Worm (Caenorhabditis elegans) whole organism, L1 larva: ENCODE results near the gene C06C6.9.

ENCODE experiments used
- C04F5.9 ChIP-seq: sonication (generic microtip); optimal IDR thresholded peaks from 2 replicates; lab custom pipeline; 2016; ENCODE audit warnings: missing genetic modification characterization, missing compliant biosample characterization
- ama-1 ChIP-seq: fragments of 150-350 bp; optimal IDR thresholded peaks from 2 replicates; lab custom pipeline; 2014
- ceh-82 ChIP-seq, 3 experiments: fragments of 150-350 bp in 1 of 3; sonication (generic microtip) in 2 of 3; optimal IDR thresholded peaks; 2 replicates each; lab custom pipeline; 2014 to 2017; ENCODE audit warnings: missing biosample characterization in 3 of 3, missing genetic modification characterization in 3 of 3
- ceh-88 ChIP-seq: fragments of 200-800 bp; sonication (Bioruptor generic); IDR thresholded peaks from 2 replicates; pipeline ENCODE4 v1.3.6; 2022; ENCODE audit warnings: missing genetic modification characterization, missing compliant biosample characterization
- ces-1 ChIP-seq: fragments of 150-350 bp; optimal IDR thresholded peaks from 2 replicates; lab custom pipeline; 2014; ENCODE audit warnings: missing biosample characterization, missing genetic modification reagents, missing genetic modification characterization
- dpl-1 ChIP-seq, 3 experiments: fragments of 150-350 bp in 2 of 3; sonication (generic microtip) in 1 of 3; optimal IDR thresholded peaks; 2 replicates each; lab custom pipeline; 2014 to 2017; ENCODE audit warnings: missing biosample characterization in 3 of 3, missing genetic modification characterization in 3 of 3, missing genetic modification reagents in 3 of 3
- efl-1 ChIP-seq, 4 experiments: fragments of 150-350 bp; optimal IDR thresholded peaks in 3 of 4; peaks in 1 of 4; 1 replicate in 1 of 4; 2 replicates in 3 of 4; lab custom pipeline; 2014; ENCODE audit warnings: missing biosample characterization in 2 of 4, missing genetic modification characterization in 2 of 4, missing genetic modification reagents in 2 of 4
- efl-3 ChIP-seq: fragments of 200-800 bp; sonication (Bioruptor generic); optimal IDR thresholded peaks from 2 replicates; lab custom pipeline; 2018; ENCODE audit warnings: mild to moderate bottlenecking, missing genetic modification characterization, missing compliant biosample characterization
- egl-13 ChIP-seq: sonication (generic microtip); optimal IDR thresholded peaks from 2 replicates; lab custom pipeline; 2016; ENCODE audit warnings: missing genotype, missing genetic modification reagents, missing genetic modification characterization, missing compliant biosample characterization
- elt-2 ChIP-seq: sonication (generic microtip); optimal IDR thresholded peaks from 2 replicates; lab custom pipeline; 2016; ENCODE audit warnings: missing genetic modification characterization, mild to moderate bottlenecking, inconsistent platforms, missing compliant biosample characterization, missing genetic modification reagents
- fkh-4 ChIP-seq: sonication (generic microtip); optimal IDR thresholded peaks from 2 replicates; lab custom pipeline; 2016; ENCODE audit warnings: missing compliant biosample characterization, missing genetic modification characterization, borderline replicate concordance
- fos-1 ChIP-seq: fragments of 150-350 bp; optimal IDR thresholded peaks from 2 replicates; lab custom pipeline; 2014; ENCODE audit warnings: missing biosample characterization, missing genetic modification characterization
- irx-1 ChIP-seq: sonication (generic microtip); optimal IDR thresholded peaks from 2 replicates; lab custom pipeline; 2016; ENCODE audit warnings: missing genetic modification characterization, missing compliant biosample characterization
- jun-1 ChIP-seq: fragments of 150-350 bp; optimal IDR thresholded peaks from 2 replicates; lab custom pipeline; 2014; ENCODE audit warnings: missing biosample characterization, missing genetic modification reagents, missing genetic modification characterization
- lin-13 ChIP-seq: fragments of 150-350 bp; optimal IDR thresholded peaks from 2 replicates; lab custom pipeline; 2014; ENCODE audit warnings: missing biosample characterization, missing genetic modification reagents, missing genetic modification characterization
- lin-14 ChIP-seq: fragments of 200-800 bp; sonication (Bioruptor generic); optimal IDR thresholded peaks from 2 replicates; lab custom pipeline; 2018; ENCODE audit warnings: mild to moderate bottlenecking, missing genetic modification characterization, moderate library complexity, missing compliant biosample characterization
- lin-15B ChIP-seq: fragments of 150-350 bp; sonication (generic microtip); optimal IDR thresholded peaks from 3 replicates; lab custom pipeline; 2014; ENCODE audit warnings: missing biosample characterization, missing genetic modification characterization
- lin-39 ChIP-seq: fragments of 150-350 bp; optimal IDR thresholded peaks from 2 replicates; lab custom pipeline; 2014; ENCODE audit warnings: missing biosample characterization, missing genetic modification reagents, missing genetic modification characterization
- mab-9 ChIP-seq: fragments of 200-800 bp; sonication (Bioruptor generic); IDR thresholded peaks from 2 replicates; pipeline ENCODE4 v1.3.6; 2022; ENCODE audit warnings: missing genetic modification reagents, missing genetic modification characterization, missing compliant biosample characterization
- mdl-1 ChIP-seq, 2 experiments: fragments of 150-350 bp; optimal IDR thresholded peaks; 2 replicates each; lab custom pipeline; 2014 to 2017; ENCODE audit warnings: missing biosample characterization in 2 of 2, missing genetic modification characterization in 2 of 2, inconsistent platforms in 1 of 2
- mep-1 ChIP-seq: fragments of 150-350 bp; optimal IDR thresholded peaks from 2 replicates; lab custom pipeline; 2014; ENCODE audit warnings: missing biosample characterization, missing genetic modification characterization
- nhr-11 ChIP-seq: fragments of 150-350 bp; optimal IDR thresholded peaks from 2 replicates; lab custom pipeline; 2014; ENCODE audit warnings: missing biosample characterization, missing genetic modification characterization
- nhr-237 ChIP-seq: fragments of 150-350 bp; optimal IDR thresholded peaks from 2 replicates; lab custom pipeline; 2014; ENCODE audit warnings: missing biosample characterization, missing genetic modification characterization
- nhr-28 ChIP-seq: fragments of 150-350 bp; optimal IDR thresholded peaks from 2 replicates; lab custom pipeline; 2014; ENCODE audit warnings: missing biosample characterization, missing genetic modification characterization
- nhr-47 ChIP-seq: sonication (generic microtip); optimal IDR thresholded peaks from 2 replicates; lab custom pipeline; 2016; ENCODE audit warnings: mild to moderate bottlenecking, missing genetic modification characterization, moderate library complexity, missing compliant biosample characterization
- nhr-77 ChIP-seq: fragments of 150-350 bp; optimal IDR thresholded peaks from 2 replicates; lab custom pipeline; 2014; ENCODE audit warnings: missing biosample characterization, missing genetic modification characterization
- nhr-85 ChIP-seq: sonication (generic microtip); peaks from one replicate; lab custom pipeline; 2016; ENCODE audit warnings: missing genetic modification characterization, inconsistent platforms, missing compliant biosample characterization
- nhr-90 ChIP-seq: sonication (generic microtip); optimal IDR thresholded peaks from 2 replicates; lab custom pipeline; 2016; ENCODE audit warnings: mild to moderate bottlenecking, missing genetic modification characterization, missing compliant biosample characterization; ENCODE audit not compliant: poor library complexity
- pag-3 ChIP-seq: sonication (generic microtip); optimal IDR thresholded peaks from 2 replicates; lab custom pipeline; 2017; ENCODE audit warnings: missing genetic modification characterization, mild to moderate bottlenecking, missing compliant biosample characterization, antibody characterized with exemption, borderline replicate concordance; ENCODE audit not compliant: insufficient read depth
- snpc-4 ChIP-seq: fragments of 150-350 bp; optimal IDR thresholded peaks from 2 replicates; lab custom pipeline; 2014; ENCODE audit warnings: missing biosample characterization, missing genetic modification characterization
- snu-23 ChIP-seq: sonication (generic microtip); optimal IDR thresholded peaks from 2 replicates; lab custom pipeline; 2016; ENCODE audit warnings: missing genetic modification characterization, missing compliant biosample characterization
- sox-4 ChIP-seq: sonication (generic microtip); optimal IDR thresholded peaks from 2 replicates; lab custom pipeline; 2016; ENCODE audit warnings: missing genetic modification characterization, missing compliant biosample characterization
- sup-37 ChIP-seq: fragments of 200-800 bp; sonication (Bioruptor generic); optimal IDR thresholded peaks from 2 replicates; lab custom pipeline; 2018; ENCODE audit warnings: mild to moderate bottlenecking, missing genetic modification characterization, missing compliant biosample characterization
- swsn-7 ChIP-seq: sonication (generic microtip); optimal IDR thresholded peaks from 2 replicates; lab custom pipeline; 2016; ENCODE audit warnings: missing genetic modification characterization, missing compliant biosample characterization
- tlp-1 ChIP-seq: fragments of 150-350 bp; optimal IDR thresholded peaks from 2 replicates; lab custom pipeline; 2014; ENCODE audit warnings: missing biosample characterization, missing genetic modification characterization
- unc-130 ChIP-seq: fragments of 150-350 bp; optimal IDR thresholded peaks from 2 replicates; lab custom pipeline; 2017; ENCODE audit warnings: missing biosample characterization, missing genetic modification characterization, inconsistent platforms
- unc-86 ChIP-seq: sonication (generic microtip); optimal IDR thresholded peaks from 2 replicates; lab custom pipeline; 2016; ENCODE audit warnings: missing genetic modification characterization, missing compliant biosample characterization
- vab-15 ChIP-seq: sonication (generic microtip); optimal IDR thresholded peaks from 2 replicates; lab custom pipeline; 2017; ENCODE audit warnings: missing genotype, mild to moderate bottlenecking, missing genetic modification characterization, missing compliant biosample characterization
- ztf-4 ChIP-seq: fragments of 150-350 bp; optimal IDR thresholded peaks from 2 replicates; lab custom pipeline; 2014; ENCODE audit warnings: missing biosample characterization, missing genetic modification characterization

The C06C6.9 gene

DNA sequence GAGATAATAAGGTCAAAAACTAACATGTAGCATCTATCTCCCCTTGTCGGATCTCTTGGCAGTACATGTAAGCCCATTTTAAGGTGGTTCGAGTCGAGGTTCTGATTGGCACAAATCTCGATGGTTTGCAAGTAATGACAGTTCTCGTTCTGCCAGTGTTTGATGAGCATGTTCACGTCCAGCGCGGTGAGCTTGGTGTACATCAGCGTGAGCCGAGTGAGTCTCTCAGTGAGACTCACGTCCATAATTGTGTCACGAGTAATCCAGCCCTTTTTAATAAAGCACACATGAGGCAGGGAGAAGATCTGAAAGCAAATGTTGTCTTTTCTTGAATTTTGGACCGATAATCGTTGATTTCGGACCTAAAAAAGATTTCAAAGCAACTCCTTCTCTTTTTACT is 36.2 kb upstream of the C06C6.9 start, which contains the start of gene T10C6.16:
T10C6.16 (minus strand) TSS at position 245 of the 400 bp plus-strand sequence.
- TF ChIP-seq nhr-85 (tag; lab: Kevin White, UChicago) (peak; percentile 18), irx-1 (tag; lab: Kevin White, UChicago) (no peak)

DNA sequence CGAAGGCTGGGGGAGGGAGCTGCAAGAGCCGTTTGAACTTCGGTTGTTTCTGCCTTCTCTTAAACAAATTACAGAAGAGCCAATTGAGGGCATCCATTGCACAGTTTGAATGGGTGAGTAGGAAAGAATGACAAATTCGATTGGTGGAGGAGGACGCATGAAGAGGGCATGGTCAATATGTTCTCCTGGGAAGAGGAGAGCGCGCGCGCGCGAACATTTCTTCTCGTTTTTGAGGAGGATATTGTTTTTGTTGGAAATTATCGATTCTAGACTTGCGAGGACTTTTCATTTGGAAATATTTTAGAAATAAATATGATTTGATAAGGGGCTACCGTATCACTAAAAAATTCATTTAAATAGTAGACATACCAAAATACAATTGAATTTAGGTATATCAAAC is 35.0 kb upstream of the C06C6.9 start, which contains the start of gene T10C6.7:
T10C6.7 (minus strand) TSS at position 143 of the 400 bp plus-strand sequence.
- TF ChIP-seq fos-1 (no peak), fkh-4 (tag; lab: Kevin White, UChicago) (no peak), jun-1 (tag; lab: Kevin White, UChicago) (no peak), vab-15 (tag; lab: Kevin White, UChicago) (no peak), nhr-237 (tag; lab: Kevin White, UChicago) (no peak), ceh-88 (GFP tag; lab: Robert Waterston, UW) (no peak), sup-37 (no peak), ztf-4 (no peak), ces-1 (no peak), C04F5.9 (tag; lab: Kevin White, UChicago) (no peak), mab-9 (GFP tag; lab: Robert Waterston, UW) (no peak), dpl-1 (GFP tag; optimal IDR thresholded peaks at IDR 0.05; lab: Kevin White, UChicago) (no peak), ceh-82 (tag; optimal IDR thresholded peaks at IDR 0.05; lab: Kevin White, UChicago) (no peak), nhr-28 (no peak), swsn-7 (tag; lab: Kevin White, UChicago) (no peak), nhr-77 (tag; lab: Kevin White, UChicago) (no peak), lin-39 (tag; lab: Kevin White, UChicago) (no peak)

DNA sequence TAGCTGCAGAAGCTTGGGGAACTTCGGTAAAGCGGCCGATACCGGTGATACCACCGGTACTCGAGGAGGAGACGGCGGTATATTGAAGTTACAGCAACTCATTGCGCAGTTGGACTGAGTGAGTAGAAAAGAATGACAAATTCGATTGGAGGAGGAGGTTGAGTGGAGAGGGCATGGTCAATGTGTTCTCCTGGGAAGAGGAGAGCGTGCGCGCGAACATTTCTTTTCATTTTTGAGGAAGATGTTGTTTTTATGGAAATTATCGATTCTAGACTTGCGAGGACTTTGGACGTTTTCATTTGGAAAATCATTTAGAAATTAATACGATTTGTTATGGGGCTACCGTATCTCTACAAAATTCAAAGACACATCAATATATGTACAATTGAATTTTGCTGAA is 32.7 kb upstream of the C06C6.9 start:
- TF ChIP-seq fkh-4 (tag; lab: Kevin White, UChicago) (no peak), efl-1 (optimal IDR thresholded peaks at IDR 0.05; lab: Kevin White, UChicago) (no peak), efl-1 (GFP tag; optimal IDR thresholded peaks at IDR 0.05 in 1 of 2; lab: Kevin White, UChicago) (peak in 1 of 2 experiments; percentile 46), snu-23 (GFP tag; lab: Kevin White, UChicago) (no peak), lin-13 (GFP tag; lab: Kevin White, UChicago) (no peak)
- TF ChIP-seq, all 84 proteins: peak for 1

DNA sequence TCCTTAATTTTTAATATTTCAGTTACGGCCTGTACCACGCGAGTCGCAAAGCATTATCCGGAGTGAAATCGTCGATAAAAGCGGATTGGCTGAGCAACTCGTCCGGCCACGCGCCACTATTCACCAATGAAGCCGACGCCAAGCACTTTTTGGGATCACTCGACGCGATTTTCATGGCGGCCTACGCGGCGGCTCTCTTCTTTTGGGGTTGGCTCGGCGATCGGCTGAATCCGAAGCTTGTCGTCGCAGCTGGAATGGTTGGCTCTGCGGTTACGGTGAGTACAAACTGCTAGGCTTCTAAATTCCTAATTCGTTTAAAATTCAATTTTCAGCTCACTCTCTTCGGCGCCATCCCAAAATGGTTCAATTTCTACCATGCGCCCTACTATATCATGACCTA is 28.4 kb upstream of the C06C6.9 start:
- TF ChIP-seq unc-86 (no peak), ama-1 (lab: Kevin White, UChicago) (no peak), sox-4 (tag; lab: Kevin White, UChicago) (no peak), unc-130 (no peak), snpc-4 (tag; lab: Kevin White, UChicago) (no peak), egl-13 (no peak), mdl-1 (tag; optimal IDR thresholded peaks at IDR 0.05; lab: Kevin White, UChicago) (no peak), tlp-1 (tag; lab: Kevin White, UChicago) (no peak), efl-3 (GFP tag; lab: Kevin White, UChicago) (no peak), mep-1 (tag; lab: Kevin White, UChicago) (no peak)
- TF ChIP-seq, all 84 proteins: peak for 0

DNA sequence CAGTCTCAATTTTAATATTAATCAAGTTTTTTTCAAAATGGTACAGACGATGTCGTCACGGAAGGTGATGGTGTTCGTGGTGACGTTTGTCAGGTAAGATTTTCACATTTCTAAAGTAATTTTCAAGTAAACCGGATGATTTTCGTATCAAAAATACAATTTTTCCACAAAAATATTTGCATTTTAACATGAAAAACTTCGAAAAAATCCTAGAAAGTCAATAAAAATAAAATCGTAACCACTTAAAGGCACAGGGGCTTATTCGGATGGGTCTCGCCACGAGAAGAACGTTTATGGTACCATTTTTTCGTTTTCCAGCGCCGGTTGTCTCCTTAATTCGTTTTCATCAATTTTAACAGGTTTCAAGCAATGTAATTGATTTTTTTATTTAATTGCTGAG is 27.7 kb upstream of the C06C6.9 start, which contains the start of gene T10C6.6:
T10C6.6 (plus strand) TSS at position 27 of the 400 bp plus-strand sequence.
- peak; percentile 27 for TF ChIP-seq elt-2 (tag; lab: Kevin White, UChicago)
- TF ChIP-seq lin-14 (GFP tag; lab: Kevin White, UChicago), result no peak
- no peak for TF ChIP-seq lin-15B (tag; lab: Kevin White, UChicago)
- no peak for TF ChIP-seq efl-1 (optimal IDR thresholded peaks at IDR 0.05; lab: Kevin White, UChicago)
- peak in 1 of 2 experiments; percentile 82 for TF ChIP-seq efl-1 (GFP tag; optimal IDR thresholded peaks at IDR 0.05 in 1 of 2; lab: Kevin White, UChicago)
- TF ChIP-seq pag-3, result no peak
- TF ChIP-seq mab-9 (GFP tag; lab: Robert Waterston, UW), result no peak
- no peak for TF ChIP-seq jun-1 (tag; lab: Kevin White, UChicago)
- TF ChIP-seq mep-1 (tag; lab: Kevin White, UChicago), result no peak
- no peak for TF ChIP-seq nhr-47
- no peak for TF ChIP-seq nhr-90
- TF ChIP-seq nhr-11, result no peak
